Worm (Caenorhabditis elegans) whole organism, young adult: Measurements from ENCODE around the gene ufd-2.

Experiments used
- bed-1 ChIP-seq: fragments of 200-800 bp; sonication (Bioruptor generic); IDR thresholded peaks from 2 replicates; pipeline ENCODE4 v1.3.6; 2022; ENCODE audit warnings: missing genetic modification reagents, missing genetic modification characterization, missing compliant biosample characterization
- nfyb-1 ChIP-seq: fragments of 200-800 bp; sonication (Bioruptor generic); IDR thresholded peaks from 2 replicates; pipeline ENCODE4 v1.3.6; 2022; ENCODE audit warnings: missing genetic modification reagents, missing genetic modification characterization, missing compliant biosample characterization
- nhr-120 ChIP-seq: fragments of 200-800 bp; sonication (Bioruptor generic); IDR thresholded peaks from 2 replicates; pipeline ENCODE4 v1.3.6; 2022; ENCODE audit warnings: missing genetic modification characterization, missing compliant biosample characterization
- snpc-4 ChIP-seq, 5 experiments: fragments of 150-350 bp in 1 of 5; sonication (generic microtip) in 4 of 5; optimal IDR thresholded peaks; 2 replicates each; lab custom pipeline; 2014 to 2018; ENCODE audit warnings: missing genetic modification characterization in 5 of 5, missing biosample characterization in 3 of 5, antibody characterized with exemption in 2 of 5, mild to moderate bottlenecking in 2 of 5, missing compliant biosample characterization in 2 of 5, missing genotype in 2 of 5, moderate library complexity in 2 of 5, missing genetic modification reagents in 1 of 5
- sptf-2 ChIP-seq: fragments of 200-800 bp; sonication (Bioruptor generic); optimal IDR thresholded peaks from 2 replicates; lab custom pipeline; 2018; ENCODE audit warnings: mild to moderate bottlenecking, missing genetic modification characterization, missing compliant biosample characterization
- unc-62 ChIP-seq: fragments of 150-350 bp; optimal IDR thresholded peaks from 2 replicates; lab custom pipeline; 2014; ENCODE audit warnings: missing biosample characterization, missing genetic modification reagents, missing genetic modification characterization

- no peak for TF ChIP-seq nhr-120
- no peak for TF ChIP-seq nfyb-1 (GFP tag; lab: Robert Waterston, UW)
- TF ChIP-seq snpc-4 (GFP tag; optimal IDR thresholded peaks at IDR 0.05; lab: Kevin White, UChicago) = no peak
- TF ChIP-seq snpc-4 (tag; optimal IDR thresholded peaks at IDR 0.05; lab: Kevin White, UChicago) = no peak
- TF ChIP-seq sptf-2 = no peak
- no peak for TF ChIP-seq unc-62 (GFP tag; lab: Kevin White, UChicago)
- no peak for TF ChIP-seq bed-1 (GFP tag; lab: Robert Waterston, UW)
These were observed 15.3 kb upstream of the ufd-2 start, which contains the start of gene apn-1 for ce11 chrII:8047264-8047663.
